Fruit fly (Drosophila melanogaster) whole organism, embryonic: ENCODE results near the gene Ran-like.
A peak's percentile ranks its signal among the peaks of the same experiment; 100 is the strongest.

Source experiments
- Asciz ChIP-seq: fragments of 200-800 bp; sonication (Bioruptor generic); optimal IDR thresholded peaks from 2 replicates; lab custom pipeline; 2017; ENCODE audit warnings: missing biosample characterization, mild to moderate bottlenecking, missing genetic modification characterization, missing genetic modification reagents
- Atf3 ChIP-seq: fragments of 200-800 bp; sonication (Bioruptor generic); optimal IDR thresholded peaks from 3 replicates; lab custom pipeline; 2016; ENCODE audit warnings: missing biosample characterization, missing genetic modification characterization
- C15 ChIP-seq: fragments of 200-800 bp; sonication (Bioruptor generic); IDR thresholded peaks from 3 replicates; pipeline ENCODE4 v1.3.6; 2022; ENCODE audit warnings: missing biosample characterization, missing genetic modification characterization
- CG14441 ChIP-seq: fragments of 200-800 bp; sonication (Bioruptor generic); IDR thresholded peaks from 2 replicates; pipeline ENCODE4 v1.3.6; 2022; ENCODE audit warnings: missing biosample characterization, missing genetic modification characterization
- CG15601 ChIP-seq: fragments of 200-800 bp; sonication (Bioruptor generic); optimal IDR thresholded peaks from 3 replicates; lab custom pipeline; 2019; ENCODE audit warnings: missing biosample characterization, mild to moderate bottlenecking, missing genetic modification characterization, moderate library complexity
- CG18262 ChIP-seq: fragments of 200-800 bp; optimal IDR thresholded peaks from 3 replicates; lab custom pipeline; 2019; ENCODE audit warnings: missing biosample characterization, mild to moderate bottlenecking, missing genetic modification characterization, moderate library complexity
- CG18599 ChIP-seq: fragments of 200-800 bp; sonication (Bioruptor generic); optimal IDR thresholded peaks from 3 replicates; lab custom pipeline; 2017; ENCODE audit warnings: missing biosample characterization, missing genetic modification characterization, mild to moderate bottlenecking, moderate library complexity, missing genetic modification reagents
- CG2116 ChIP-seq: fragments of 200-800 bp; sonication (Bioruptor generic); optimal IDR thresholded peaks from 3 replicates; lab custom pipeline; 2018; ENCODE audit warnings: missing biosample characterization, mild to moderate bottlenecking, missing genetic modification characterization
- CG2202 ChIP-seq: fragments of 200-800 bp; sonication (Bioruptor generic); optimal IDR thresholded peaks from 2 replicates; lab custom pipeline; 2018; ENCODE audit warnings: missing biosample characterization, mild to moderate bottlenecking, missing genetic modification characterization
- CG2889 ChIP-seq: fragments of 200-800 bp; sonication (Bioruptor generic); IDR thresholded peaks from 3 replicates; pipeline ENCODE4 v1.3.6; 2022; ENCODE audit warnings: missing biosample characterization, missing genetic modification characterization
- CG31441 ChIP-seq: fragments of 200-800 bp; sonication (Bioruptor generic); IDR thresholded peaks from 2 replicates; pipeline ENCODE4 v1.3.6; 2022; ENCODE audit warnings: missing biosample characterization, missing genetic modification characterization
- CG3407 ChIP-seq: fragments of 200-800 bp; sonication (Bioruptor generic); optimal IDR thresholded peaks from 2 replicates; lab custom pipeline; 2018; ENCODE audit warnings: missing biosample characterization, mild to moderate bottlenecking, missing genetic modification characterization
- CG4820 ChIP-seq: fragments of 200-800 bp; sonication (Bioruptor generic); optimal IDR thresholded peaks from 3 replicates; lab custom pipeline; 2016; ENCODE audit warnings: missing biosample characterization, missing genetic modification characterization
- CG6654 ChIP-seq: fragments of 200-800 bp; sonication (Bioruptor generic); optimal IDR thresholded peaks from 2 replicates; lab custom pipeline; 2017; ENCODE audit warnings: missing biosample characterization, mild to moderate bottlenecking, missing genetic modification characterization
- CG6683 ChIP-seq: fragments of 200-800 bp; sonication (Bioruptor generic); optimal IDR thresholded peaks from 2 replicates; lab custom pipeline; 2017; ENCODE audit warnings: missing biosample characterization, mild to moderate bottlenecking, missing genetic modification characterization, missing genetic modification reagents
- CG7372 ChIP-seq: fragments of 200-800 bp; sonication (Bioruptor generic); IDR thresholded peaks from 2 replicates; pipeline ENCODE4 v1.3.6; 2022; ENCODE audit warnings: missing biosample characterization, missing genetic modification characterization
- CG8089 ChIP-seq: fragments of 200-800 bp; sonication (Bioruptor generic); optimal IDR thresholded peaks from 3 replicates; lab custom pipeline; 2016; ENCODE audit warnings: missing biosample characterization, missing genetic modification characterization
- CG8478 ChIP-seq: fragments of >200 bp; optimal IDR thresholded peaks from 2 replicates; lab custom pipeline; 2018
- CG9437 ChIP-seq: fragments of 200-800 bp; sonication (Bioruptor generic); optimal IDR thresholded peaks from 2 replicates; lab custom pipeline; 2018; ENCODE audit warnings: missing biosample characterization, mild to moderate bottlenecking, missing genetic modification characterization
- CG9609 ChIP-seq: fragments of 200-800 bp; sonication (Bioruptor generic); optimal IDR thresholded peaks from 3 replicates; lab custom pipeline; 2016; ENCODE audit warnings: missing biosample characterization, missing genetic modification characterization
- D19A ChIP-seq: fragments of 200-800 bp; optimal IDR thresholded peaks from 3 replicates; lab custom pipeline; 2019; ENCODE audit warnings: missing biosample characterization, mild to moderate bottlenecking, missing genetic modification characterization, moderate library complexity
- Drgx ChIP-seq: fragments of 200-800 bp; sonication (Bioruptor generic); IDR thresholded peaks from 2 replicates; pipeline ENCODE4 v1.3.6; 2022; ENCODE audit warnings: missing biosample characterization, missing genetic modification characterization
- Fer3 ChIP-seq: fragments of 200-800 bp; sonication (Bioruptor generic); optimal IDR thresholded peaks from 2 replicates; lab custom pipeline; 2018; ENCODE audit warnings: missing biosample characterization, mild to moderate bottlenecking, missing genetic modification characterization, moderate library complexity
- Gug ChIP-seq: fragments of 200-800 bp; sonication (Bioruptor generic); IDR thresholded peaks from 4 replicates; pipeline ENCODE4 v1.3.6; 2022; ENCODE audit warnings: missing biosample characterization, missing genetic modification characterization
- Hr3 ChIP-seq: fragments of 200-800 bp; sonication (Bioruptor generic); optimal IDR thresholded peaks from 3 replicates; lab custom pipeline; 2016; ENCODE audit warnings: missing biosample characterization, missing genetic modification characterization
- Hr78 ChIP-seq, 2 experiments: fragments of 200-800 bp in 1 of 2; fragments of >200 bp in 1 of 2; sonication (Bioruptor generic) in 1 of 2; optimal IDR thresholded peaks; 2 replicates each; lab custom pipeline; 2017 to 2019; ENCODE audit warnings: missing biosample characterization in 2 of 2, missing genetic modification characterization in 2 of 2, mild to moderate bottlenecking in 1 of 2, moderate library complexity in 1 of 2
- Oli ChIP-seq: fragments of 200-800 bp; sonication (Bioruptor generic); optimal IDR thresholded peaks from 2 replicates; lab custom pipeline; 2018; ENCODE audit warnings: missing biosample characterization, mild to moderate bottlenecking, missing genetic modification characterization, moderate library complexity
- Rx ChIP-seq: fragments of 200-800 bp; sonication (Bioruptor generic); IDR thresholded peaks from 2 replicates; pipeline ENCODE4 v1.3.6; 2022; ENCODE audit warnings: missing biosample characterization, missing genetic modification characterization
- Side ChIP-seq: fragments of 200-800 bp; sonication (Bioruptor generic); optimal IDR thresholded peaks from 2 replicates; lab custom pipeline; 2016; ENCODE audit warnings: missing biosample characterization, missing genetic modification characterization
- Ssrp ChIP-seq: fragments of 200-800 bp; sonication (Bioruptor generic); optimal IDR thresholded peaks from 2 replicates; lab custom pipeline; 2018; ENCODE audit warnings: missing biosample characterization, mild to moderate bottlenecking, missing genetic modification characterization, moderate library complexity
- cad ChIP-seq: fragments of >200 bp; optimal IDR thresholded peaks from 2 replicates; lab custom pipeline; 2017; ENCODE audit warnings: missing biosample characterization, missing genetic modification characterization
- dan ChIP-seq: fragments of 200-800 bp; sonication (Bioruptor generic); IDR thresholded peaks from 2 replicates; pipeline ENCODE4 v1.3.6; 2022; ENCODE audit warnings: missing biosample characterization, missing genetic modification characterization
- danr ChIP-seq: fragments of 200-800 bp; sonication (Bioruptor generic); IDR thresholded peaks from 2 replicates; pipeline ENCODE4 v1.3.6; 2022; ENCODE audit warnings: missing biosample characterization, missing genetic modification characterization
- en ChIP-seq: fragments of 200-800 bp; sonication (Bioruptor generic); optimal IDR thresholded peaks from 2 replicates; lab custom pipeline; 2016; ENCODE audit warnings: missing biosample characterization, missing genetic modification characterization
- eve ChIP-seq, 2 experiments: fragments of >200 bp; optimal IDR thresholded peaks; 2 replicates each; lab custom pipeline; 2017; ENCODE audit warnings: missing biosample characterization in 2 of 2, missing genetic modification characterization in 2 of 2
- gem ChIP-seq: fragments of 200-800 bp; sonication (Bioruptor generic); optimal IDR thresholded peaks from 2 replicates; lab custom pipeline; 2019; ENCODE audit warnings: missing biosample characterization, mild to moderate bottlenecking, missing genetic modification characterization, moderate library complexity
- h ChIP-seq: fragments of >200 bp; optimal IDR thresholded peaks from 2 replicates; lab custom pipeline; 2017
- hth ChIP-seq: fragments of >200 bp; optimal IDR thresholded peaks from 2 replicates; lab custom pipeline; 2017; ENCODE audit warnings: inconsistent platforms
- ken ChIP-seq: fragments of 200-800 bp; sonication (Bioruptor generic); IDR thresholded peaks from 3 replicates; pipeline ENCODE4 v1.3.6; 2022; ENCODE audit warnings: missing biosample characterization, missing genetic modification characterization
- lbe ChIP-seq: fragments of 200-800 bp; sonication (Bioruptor generic); optimal IDR thresholded peaks from 2 replicates; lab custom pipeline; 2016; ENCODE audit warnings: missing biosample characterization, mild to moderate bottlenecking, missing genetic modification characterization
- lola ChIP-seq, 3 experiments: fragments of >200 bp in 2 of 3; fragments of 200-800 bp in 1 of 3; sonication (Bioruptor generic) in 1 of 3; optimal IDR thresholded peaks; 2 replicates each; lab custom pipeline; 2017 to 2019; ENCODE audit warnings: missing biosample characterization in 3 of 3, missing genetic modification characterization in 3 of 3, mild to moderate bottlenecking in 1 of 3, moderate library complexity in 1 of 3
- lov ChIP-seq, 2 experiments: fragments of 200-800 bp in 1 of 2; fragments of >200 bp in 1 of 2; sonication (Bioruptor generic) in 1 of 2; IDR thresholded peaks in 1 of 2; optimal IDR thresholded peaks in 1 of 2; 2 replicates in 1 of 2; 3 replicates in 1 of 2; pipeline versions ENCODE4 v1.3.6 to Lab custom; 2017 to 2022; ENCODE audit warnings: missing biosample characterization in 1 of 2, missing genetic modification characterization in 1 of 2
- mam ChIP-seq: fragments of 200-800 bp; sonication (Bioruptor generic); optimal IDR thresholded peaks from 3 replicates; lab custom pipeline; 2016; ENCODE audit warnings: missing biosample characterization, missing genetic modification characterization
- mirr ChIP-seq: fragments of 200-800 bp; sonication (Bioruptor generic); optimal IDR thresholded peaks from 3 replicates; lab custom pipeline; 2018; ENCODE audit warnings: missing biosample characterization, mild to moderate bottlenecking, missing genetic modification characterization
- nom ChIP-seq: fragments of 200-800 bp; sonication (Bioruptor generic); optimal IDR thresholded peaks from 2 replicates; lab custom pipeline; 2017; ENCODE audit warnings: missing biosample characterization, missing genetic modification characterization, mild to moderate bottlenecking, moderate library complexity, missing genetic modification reagents
- pan ChIP-seq, 4 experiments: fragments of >200 bp in 3 of 4; fragments of 200-800 bp in 1 of 4; sonication (Bioruptor generic) in 1 of 4; optimal IDR thresholded peaks in 3 of 4; IDR thresholded peaks in 1 of 4; 2 replicates each; pipeline versions ENCODE4 v1.3.6 to Lab custom; 2017 to 2022; ENCODE audit warnings: missing biosample characterization in 2 of 4, missing genetic modification characterization in 2 of 4, mixed read lengths in 1 of 4
- pros ChIP-seq: fragments of 200-800 bp; sonication (Bioruptor generic); optimal IDR thresholded peaks from 3 replicates; lab custom pipeline; 2019; ENCODE audit warnings: missing biosample characterization, mild to moderate bottlenecking, missing genetic modification characterization, moderate library complexity
- row ChIP-seq: fragments of 200-800 bp; sonication (Bioruptor generic); IDR thresholded peaks from 3 replicates; pipeline ENCODE4 v1.3.6; 2022; ENCODE audit warnings: missing biosample characterization, missing genetic modification characterization
- sim ChIP-seq: fragments of 200-800 bp; sonication (Bioruptor generic); IDR thresholded peaks from 2 replicates; pipeline ENCODE4 v1.3.6; 2022; ENCODE audit warnings: missing biosample characterization, missing genetic modification characterization
- vfl ChIP-seq: fragments of 200-800 bp; sonication (Bioruptor generic); optimal IDR thresholded peaks from 2 replicates; lab custom pipeline; 2016; ENCODE audit warnings: missing biosample characterization, missing genetic modification characterization

Gene Ran-like

dm6 chr3L:15507148-15507896 is 22.1 kb upstream of the Ran-like start (continued):
- TF ChIP-seq Ssrp (tag; lab: Kevin White, UChicago) (no peak), CG2889 (no peak), hth (no peak), lbe (GFP tag; lab: Kevin White, UChicago) (no peak), Gug (GFP tag; lab: Robert Waterston, UW) (no peak), CG2202 (tag; lab: Kevin White, UChicago) (no peak), CG7372 (GFP tag; lab: Robert Waterston, UW) (no peak), row (GFP tag; lab: Robert Waterston, UW) (no peak), cad (peak; percentile 2), Side (GFP tag; lab: Kevin White, UChicago) (no peak), CG6683 (no peak), ken (GFP tag; lab: Robert Waterston, UW) (no peak), Drgx (GFP tag; lab: Robert Waterston, UW) (no peak), D19A (tag; lab: Kevin White, UChicago) (no peak), en (GFP tag; lab: Kevin White, UChicago) (no peak), CG4820 (GFP tag; lab: Kevin White, UChicago) (no peak), h (lab: Kevin White, UChicago) (no peak), CG9437 (GFP tag; lab: Kevin White, UChicago) (peak; percentile 19), sim (GFP tag; lab: Robert Waterston, UW) (no peak), pros (GFP tag; lab: Kevin White, UChicago) (peak; percentile 2), vfl (no peak), CG6654 (no peak), CG31441 (GFP tag; lab: Robert Waterston, UW) (no peak), Atf3 (GFP tag; lab: Kevin White, UChicago) (no peak), CG18262 (tag; lab: Kevin White, UChicago) (no peak), eve (GFP tag; optimal IDR thresholded peaks at IDR 0.05; lab: Kevin White, UChicago) (no peak), CG14441 (GFP tag; lab: Robert Waterston, UW) (peak; percentile 9; the same call in 1 of the 2 replicates), lola (GFP tag; optimal IDR thresholded peaks at IDR 0.05; lab: Kevin White, UChicago) (no peak), CG2116 (GFP tag; lab: Kevin White, UChicago) (no peak), CG3407 (no peak), C15 (no peak), nom (GFP tag; lab: Kevin White, UChicago) (no peak), CG9609 (no peak), CG15601 (tag; lab: Kevin White, UChicago) (no peak), dan (no peak), Rx (GFP tag; lab: Robert Waterston, UW) (no peak), Fer3 (tag; lab: Kevin White, UChicago) (no peak), Asciz (GFP tag; lab: Kevin White, UChicago) (no peak), CG18599 (GFP tag; lab: Kevin White, UChicago) (no peak), Oli (tag; lab: Kevin White, UChicago) (no peak), pan (optimal IDR thresholded peaks at IDR 0.05; lab: Kevin White, UChicago) (no peak), pan (GFP tag; optimal IDR thresholded peaks at IDR 0.05 in 1 of 2, IDR thresholded peaks at IDR 0.05 in 1 of 2) (no peak), CG8478 (lab: Kevin White, UChicago) (no peak), lov (optimal IDR thresholded peaks at IDR 0.05; lab: Kevin White, UChicago) (no peak), lov (GFP tag; IDR thresholded peaks at IDR 0.05; lab: Robert Waterston, UW) (no peak), mam (no peak), Hr3 (GFP tag; lab: Kevin White, UChicago) (no peak), mirr (GFP tag; lab: Kevin White, UChicago) (no peak), gem (tag; lab: Kevin White, UChicago) (no peak), danr (GFP tag; lab: Robert Waterston, UW) (no peak), Hr78 (GFP tag; optimal IDR thresholded peaks at IDR 0.05; lab: Kevin White, UChicago) (peak in 1 of 2 experiments; percentile 81), CG8089 (no peak)
